Worm (Caenorhabditis elegans) whole organism, early embryonic: ENCODE results near the gene egas-3.

Source experiments
- ama-1 ChIP-seq: fragments of 150-350 bp; optimal IDR thresholded peaks from 2 replicates; lab custom pipeline; 2014
- hnd-1 ChIP-seq: sonication (generic microtip); optimal IDR thresholded peaks from 2 replicates; lab custom pipeline; 2016; ENCODE audit warnings: missing genetic modification characterization, missing compliant biosample characterization
- pes-1 ChIP-seq: fragments of 200-800 bp; sonication (Bioruptor generic); IDR thresholded peaks from 2 replicates; pipeline ENCODE4 v1.3.6; 2022; ENCODE audit warnings: missing genetic modification reagents, missing genetic modification characterization, missing compliant biosample characterization
- sea-1 ChIP-seq: fragments of 200-800 bp; sonication (Bioruptor generic); conservative IDR thresholded peaks from 2 replicates; pipeline ENCODE4 v1.3.6; 2022; ENCODE audit warnings: missing genetic modification characterization, missing compliant biosample characterization
- tbx-11 ChIP-seq: fragments of 200-800 bp; sonication (Bioruptor generic); IDR thresholded peaks from 2 replicates; pipeline ENCODE4 v1.3.6; 2022; ENCODE audit warnings: missing genetic modification characterization, missing compliant biosample characterization
- tbx-37 ChIP-seq: fragments of 200-800 bp; sonication (Bioruptor generic); conservative IDR thresholded peaks from 2 replicates; pipeline ENCODE4 v1.3.6; 2022; ENCODE audit warnings: missing genetic modification reagents, missing genetic modification characterization, missing compliant biosample characterization

DNA sequence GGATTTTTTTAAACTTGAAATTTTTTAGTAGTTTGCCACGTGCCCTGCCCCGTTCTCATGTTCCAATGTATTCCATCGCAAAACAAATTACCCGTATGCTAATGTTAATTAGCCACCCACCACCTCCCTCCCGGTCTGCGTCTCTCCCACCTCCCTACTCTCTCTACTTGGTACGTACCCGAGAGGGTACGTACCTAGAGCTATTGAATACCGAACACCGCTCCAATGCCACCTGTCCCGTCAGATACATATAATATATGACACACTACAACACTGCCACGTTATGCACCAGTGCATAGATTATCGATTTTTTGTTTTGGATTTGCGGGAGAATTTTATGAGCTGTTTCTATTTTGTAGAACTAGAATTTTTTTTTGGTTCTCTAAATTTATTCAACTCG, 46.6 kb downstream of the egas-3 start:
- TF ChIP-seq pes-1 (GFP tag; lab: Robert Waterston, UW) (no peak), ama-1 (no peak), tbx-37 (GFP tag; lab: Robert Waterston, UW) (no peak), tbx-11 (GFP tag; lab: Robert Waterston, UW) (no peak), sea-1 (GFP tag; lab: Robert Waterston, UW) (no peak), hnd-1 (tag; lab: Kevin White, UChicago) (no peak)
